In genomic region chrII:2137235-2137634, ce11 we compare ENCODE assay signal across 3 worm cellular contexts.
TF ChIP-seq lines count a peak whose summit lies in the region.

Gene C40A11.4 (plus strand): TSS chrII:2137422.

TF ChIP-seq in whole organism, late embryonic, 69 proteins besides CTCF, POLR2A, EP300 and RAD21:
- TF ChIP-seq ceh-48 (tag; optimal IDR thresholded peaks at IDR 0.05; lab: Kevin White, UChicago): peak; percentile 16
- TF ChIP-seq unc-42 (tag; optimal IDR thresholded peaks at IDR 0.05; lab: Kevin White, UChicago): no peak
TF ChIP-seq in whole organism, late embryonic: peak in this region for 1.

TF ChIP-seq in whole organism, midembryonic, 9 proteins besides CTCF, POLR2A, EP300 and RAD21:
- peak; percentile 32; the same call in 1 of the 2 replicates for TF ChIP-seq T22C8.4 (GFP tag; IDR thresholded peaks at IDR 0.05; lab: Robert Waterston, UW)
- no peak for TF ChIP-seq ztf-23 (GFP tag; IDR thresholded peaks at IDR 0.05; lab: Robert Waterston, UW)
TF ChIP-seq in whole organism, midembryonic: peak in this region for 1.

TF ChIP-seq in whole organism, mixed stage, embryonic, 35 proteins besides CTCF, POLR2A, EP300 and RAD21:
- TF ChIP-seq cnd-1 (tag; optimal IDR thresholded peaks at IDR 0.05; lab: Kevin White, UChicago): peak; percentile 74
- peak; percentile 35 for TF ChIP-seq nhr-2 (tag; optimal IDR thresholded peaks at IDR 0.05; lab: Kevin White, UChicago)
- no peak for TF ChIP-seq elt-1 (tag; optimal IDR thresholded peaks at IDR 0.05; lab: Kevin White, UChicago; ENCODE audit: borderline replicate concordance, insufficient read depth)
- TF ChIP-seq lin-32 (GFP tag; optimal IDR thresholded peaks at IDR 0.05; lab: Kevin White, UChicago): peak; percentile 55
